Fruit fly (Drosophila melanogaster): ENCODE measurements around the gene CG42747.

Gene CG42747

dm6 chr3L:6494928-6495806 is 94.8 kb downstream of the CG42747 start, which contains the start of the genes Vps8 and sfl:
Gene Vps8 (minus strand): TSS chr3L:6495297.
Gene sfl (plus strand): TSS chr3L:6495680.
- TF ChIP-seq psq (optimal IDR thresholded peaks at IDR 0.05) (no peak), Sin3A (optimal IDR thresholded peaks at IDR 0.05) (no peak), insv (optimal IDR thresholded peaks at IDR 0.05) (no peak), h (optimal IDR thresholded peaks at IDR 0.05) (no peak), Myc (optimal IDR thresholded peaks at IDR 0.05) (no peak), ttk (optimal IDR thresholded peaks at IDR 0.05) (no peak)

- TF ChIP-seq h (optimal IDR thresholded peaks at IDR 0.05): no peak
- TF ChIP-seq psq (optimal IDR thresholded peaks at IDR 0.05): no peak
- no peak for TF ChIP-seq ttk (optimal IDR thresholded peaks at IDR 0.05)
- no peak for TF ChIP-seq insv (optimal IDR thresholded peaks at IDR 0.05)
- TF ChIP-seq Myc (optimal IDR thresholded peaks at IDR 0.05): no peak
- no peak for TF ChIP-seq Sin3A (optimal IDR thresholded peaks at IDR 0.05)
Observed at dm6 chr3L:6496053-6496921, 95.9 kb downstream of the CG42747 start.

dm6 chr3L:6496922-6497232 is 96.5 kb downstream of the CG42747 start:
- TF ChIP-seq h (optimal IDR thresholded peaks at IDR 0.05) (no peak), Sin3A (optimal IDR thresholded peaks at IDR 0.05) (no peak), ttk (optimal IDR thresholded peaks at IDR 0.05) (no peak), psq (optimal IDR thresholded peaks at IDR 0.05) (no peak), insv (optimal IDR thresholded peaks at IDR 0.05) (no peak), Myc (optimal IDR thresholded peaks at IDR 0.05) (no peak)

dm6 chr3L:6497990-6498389 is 97.6 kb downstream of the CG42747 start:
- no peak for TF ChIP-seq h (optimal IDR thresholded peaks at IDR 0.05)
- TF ChIP-seq insv (optimal IDR thresholded peaks at IDR 0.05): no peak
- TF ChIP-seq Sin3A (optimal IDR thresholded peaks at IDR 0.05): no peak
- no peak for TF ChIP-seq Myc (optimal IDR thresholded peaks at IDR 0.05)
- TF ChIP-seq psq (optimal IDR thresholded peaks at IDR 0.05): no peak
- TF ChIP-seq ttk (optimal IDR thresholded peaks at IDR 0.05): no peak

- TF ChIP-seq h (optimal IDR thresholded peaks at IDR 0.05) (no peak), psq (optimal IDR thresholded peaks at IDR 0.05) (no peak), Myc (optimal IDR thresholded peaks at IDR 0.05) (no peak), ttk (optimal IDR thresholded peaks at IDR 0.05) (no peak), insv (optimal IDR thresholded peaks at IDR 0.05) (no peak), Sin3A (optimal IDR thresholded peaks at IDR 0.05) (no peak)
Observed at dm6 chr3L:6498602-6499001, 98.2 kb downstream of the CG42747 start.

dm6 chr3L:6500470-6500869 is 100.1 kb downstream of the CG42747 start:
- TF ChIP-seq insv (optimal IDR thresholded peaks at IDR 0.05) (no peak), psq (optimal IDR thresholded peaks at IDR 0.05) (no peak), h (optimal IDR thresholded peaks at IDR 0.05) (no peak), ttk (optimal IDR thresholded peaks at IDR 0.05) (no peak), Myc (optimal IDR thresholded peaks at IDR 0.05) (no peak), Sin3A (optimal IDR thresholded peaks at IDR 0.05) (no peak)

- TF ChIP-seq ttk (optimal IDR thresholded peaks at IDR 0.05) (no peak), insv (optimal IDR thresholded peaks at IDR 0.05) (no peak), Myc (optimal IDR thresholded peaks at IDR 0.05) (no peak), psq (optimal IDR thresholded peaks at IDR 0.05) (no peak)
Observed at dm6 chr3L:6508083-6508482, 107.7 kb downstream of the CG42747 start.

- no peak for TF ChIP-seq Sin3A (optimal IDR thresholded peaks at IDR 0.05)
- no peak for TF ChIP-seq ttk (optimal IDR thresholded peaks at IDR 0.05)
- TF ChIP-seq insv (optimal IDR thresholded peaks at IDR 0.05): no peak
- TF ChIP-seq Myc (optimal IDR thresholded peaks at IDR 0.05): no peak
- TF ChIP-seq h (optimal IDR thresholded peaks at IDR 0.05): no peak
- no peak for TF ChIP-seq psq (optimal IDR thresholded peaks at IDR 0.05)
Observed at dm6 chr3L:6512284-6512683, 111.9 kb downstream of the CG42747 start.

dm6 chr3L:6516901-6517300 is 116.5 kb downstream of the CG42747 start:
- TF ChIP-seq psq (optimal IDR thresholded peaks at IDR 0.05): no peak
- TF ChIP-seq ttk (optimal IDR thresholded peaks at IDR 0.05): no peak
- TF ChIP-seq h (optimal IDR thresholded peaks at IDR 0.05): no peak
- no peak for TF ChIP-seq insv (optimal IDR thresholded peaks at IDR 0.05)
- TF ChIP-seq Sin3A (optimal IDR thresholded peaks at IDR 0.05): no peak

- TF ChIP-seq Myc (optimal IDR thresholded peaks at IDR 0.05): no peak
- no peak for TF ChIP-seq insv (optimal IDR thresholded peaks at IDR 0.05)
- no peak for TF ChIP-seq h (optimal IDR thresholded peaks at IDR 0.05)
Observed at dm6 chr3L:6519678-6520077, 119.3 kb downstream of the CG42747 start.

dm6 chr3L:6522785-6523184 is 122.4 kb downstream of the CG42747 start:
- TF ChIP-seq Myc (optimal IDR thresholded peaks at IDR 0.05): no peak
- TF ChIP-seq ttk (optimal IDR thresholded peaks at IDR 0.05): no peak
- TF ChIP-seq psq (optimal IDR thresholded peaks at IDR 0.05): no peak

- no peak for TF ChIP-seq h (optimal IDR thresholded peaks at IDR 0.05)
- no peak for TF ChIP-seq insv (optimal IDR thresholded peaks at IDR 0.05)
- TF ChIP-seq ttk (optimal IDR thresholded peaks at IDR 0.05): no peak
- TF ChIP-seq Myc (optimal IDR thresholded peaks at IDR 0.05): no peak
- TF ChIP-seq Sin3A (optimal IDR thresholded peaks at IDR 0.05): no peak
- TF ChIP-seq psq (optimal IDR thresholded peaks at IDR 0.05): no peak
Observed at dm6 chr3L:6530429-6530828, 130.0 kb downstream of the CG42747 start, which contains the start of gene betaTub65B. Gene betaTub65B (plus strand): TSS chr3L:6530729.
